Fruit fly (Drosophila melanogaster) whole organism: ENCODE results near the gene Obp99b.

Experiments used
- CG8478 ChIP-seq: fragments of >200 bp; optimal IDR thresholded peaks from 2 replicates; lab custom pipeline; 2018; ENCODE audit warnings: inconsistent platforms
- EcR ChIP-seq, 2 experiments: fragments of >200 bp; optimal IDR thresholded peaks; 2 replicates each; lab custom pipeline; 2017; ENCODE audit warnings: missing biosample characterization in 2 of 2, missing genetic modification characterization in 2 of 2, missing genetic modification reagents in 2 of 2
- pan ChIP-seq: fragments of >200 bp; optimal IDR thresholded peaks from 2 replicates; lab custom pipeline; 2017
- psq ChIP-seq: fragments of >200 bp; optimal IDR thresholded peaks from 2 replicates; lab custom pipeline; 2017
- usp ChIP-seq: fragments of >200 bp; optimal IDR thresholded peaks from 2 replicates; lab custom pipeline; 2017; ENCODE audit warnings: missing biosample characterization, missing genetic modification characterization, mixed read lengths

DNA sequence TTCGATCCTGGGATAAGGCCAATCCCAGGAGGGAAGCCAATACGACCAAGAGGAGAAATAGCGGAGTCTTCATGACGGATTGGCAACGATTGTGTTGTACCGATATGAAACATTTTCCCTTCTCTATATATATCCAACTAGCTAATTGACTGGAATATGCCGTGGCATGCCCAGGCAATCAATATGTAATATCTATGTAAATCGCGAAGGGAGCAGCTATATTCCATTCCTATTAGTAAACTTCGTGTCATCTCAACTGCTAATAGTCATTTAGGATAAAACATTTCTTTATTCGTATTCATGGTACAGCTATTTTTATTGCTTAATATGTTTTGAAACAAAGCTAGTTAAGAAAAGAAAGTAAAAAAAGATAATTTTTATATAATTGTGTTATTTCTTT, 1.4 kb downstream of the Obp99b start, which contains the start of gene Dup99B:
- no peak for TF ChIP-seq psq
- TF ChIP-seq pan (lab: Kevin White, UChicago), result no peak
- TF ChIP-seq CG8478 (lab: Kevin White, UChicago), result no peak
- TF ChIP-seq usp, result no peak
- TF ChIP-seq EcR (GFP tag; optimal IDR thresholded peaks at IDR 0.05; lab: Kevin White, UChicago), result no peak
